Worm (Caenorhabditis elegans): ENCODE data around the gene kle-2.

- TF ChIP-seq ztf-11 (tag; optimal IDR thresholded peaks at IDR 0.05) (no peak), lin-32 (GFP tag; optimal IDR thresholded peaks at IDR 0.05) (no peak), mab-5 (tag; optimal IDR thresholded peaks at IDR 0.05) (no peak), elt-1 (tag; optimal IDR thresholded peaks at IDR 0.05; ENCODE audit: borderline replicate concordance, insufficient read depth) (no peak), pha-4 (tag; optimal IDR thresholded peaks at IDR 0.05) (no peak), nhr-237 (tag; optimal IDR thresholded peaks at IDR 0.05) (no peak), unc-39 (tag; optimal IDR thresholded peaks at IDR 0.05) (no peak), mls-2 (tag; optimal IDR thresholded peaks at IDR 0.05) (no peak), tbx-8 (GFP tag; optimal IDR thresholded peaks at IDR 0.05) (no peak), nhr-12 (tag; optimal IDR thresholded peaks at IDR 0.05) (no peak)
These were observed 28.0 kb upstream of the kle-2 start, which contains the start of gene ZK688.12 for ce11 chrIII:7913488-7913887.

Data from whole organism, mixed stage, embryonic.